Worm (Caenorhabditis elegans): ENCODE measurements around the gene F13B12.7.

DNA sequence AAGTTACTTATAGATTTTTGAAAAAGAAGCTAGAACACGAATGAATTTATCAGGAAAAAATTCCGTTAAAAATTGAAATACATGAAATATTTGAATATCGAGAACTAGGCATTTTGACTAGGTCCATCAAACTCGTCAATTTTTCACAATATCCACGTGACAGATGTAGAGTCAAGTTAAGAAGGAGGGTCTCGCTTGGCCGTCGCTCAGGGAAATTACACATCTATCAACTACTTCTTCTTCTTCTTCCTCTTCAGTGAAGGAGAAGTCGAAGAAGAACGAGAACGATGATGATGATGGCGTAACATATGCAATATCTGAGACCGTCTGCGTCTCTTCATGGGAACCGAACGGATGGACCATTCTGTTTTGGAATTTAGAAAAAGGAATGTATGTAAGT is 23.7 kb upstream of the F13B12.7 start:
- TF ChIP-seq him-1 (tag; optimal IDR thresholded peaks at IDR 0.05) (no peak), W03F9.2 (tag; optimal IDR thresholded peaks at IDR 0.05) (no peak)
